Fruit fly (Drosophila melanogaster) whole organism, wandering third instar larva: ENCODE measurements around the gene Notum.

Source experiments
- CG32264 ChIP-seq: fragments of 200-800 bp; sonication (Bioruptor generic); optimal IDR thresholded peaks from 2 replicates; lab custom pipeline; 2016; ENCODE audit warnings: missing biosample characterization, missing genetic modification characterization
- CG9705 ChIP-seq: fragments of 200-800 bp; sonication (Bioruptor generic); optimal IDR thresholded peaks from 2 replicates; lab custom pipeline; 2018; ENCODE audit warnings: missing biosample characterization, mild to moderate bottlenecking, missing genetic modification characterization
- CrebA ChIP-seq: fragments of 200-800 bp; sonication (Bioruptor generic); optimal IDR thresholded peaks from 2 replicates; lab custom pipeline; 2016; ENCODE audit warnings: missing biosample characterization, mild to moderate bottlenecking, missing genetic modification characterization, borderline replicate concordance
- Dfd ChIP-seq: fragments of >200 bp; optimal IDR thresholded peaks from 2 replicates; lab custom pipeline; 2017; ENCODE audit warnings: missing biosample characterization, missing genetic modification characterization
- Dif ChIP-seq: fragments of 200-275, 200-300 bp; sonication (Bioruptor generic); optimal IDR thresholded peaks from 2 replicates; lab custom pipeline; 2018; ENCODE audit warnings: missing biosample characterization, missing genetic modification characterization; ENCODE audit not compliant: partially characterized antibody
- GATAd ChIP-seq: sonication (Bioruptor generic); optimal IDR thresholded peaks from 2 replicates; lab custom pipeline; 2016; ENCODE audit warnings: missing biosample characterization, missing genetic modification characterization
- HLH106 ChIP-seq: fragments of 200-800 bp; optimal IDR thresholded peaks from 3 replicates; lab custom pipeline; 2019; ENCODE audit warnings: missing biosample characterization, mild to moderate bottlenecking, missing genetic modification characterization, moderate library complexity
- Hnf4 ChIP-seq: fragments of 200-800 bp; sonication (Bioruptor generic); optimal IDR thresholded peaks from 2 replicates; lab custom pipeline; 2016; ENCODE audit warnings: missing biosample characterization, mild to moderate bottlenecking, missing genetic modification characterization
- Hr83 ChIP-seq: fragments of 200-300 bp; sonication (Bioruptor generic); optimal IDR thresholded peaks from 2 replicates; lab custom pipeline; 2016; ENCODE audit warnings: missing biosample characterization, mild to moderate bottlenecking, missing genetic modification characterization, moderate library complexity; ENCODE audit not compliant: poor library complexity, severe bottlenecking
- Jra ChIP-seq: sonication (Bioruptor generic); optimal IDR thresholded peaks from 2 replicates; lab custom pipeline; 2016; ENCODE audit warnings: missing biosample characterization, missing genetic modification characterization
- Mio ChIP-seq: sonication (Bioruptor generic); optimal IDR thresholded peaks from 2 replicates; lab custom pipeline; 2016; ENCODE audit warnings: missing biosample characterization, missing genetic modification characterization
- Myc ChIP-seq: fragments of >200 bp; optimal IDR thresholded peaks from 2 replicates; lab custom pipeline; 2017
- OdsH ChIP-seq: fragments of 200-800 bp; sonication (Bioruptor generic); optimal IDR thresholded peaks from 2 replicates; lab custom pipeline; 2016; ENCODE audit warnings: missing biosample characterization, mild to moderate bottlenecking, missing genetic modification characterization
- Rel ChIP-seq, 2 experiments: fragments of 200-800 bp; sonication (Bioruptor generic) in 1 of 2; optimal IDR thresholded peaks; 2 replicates in 1 of 2; 3 replicates in 1 of 2; lab custom pipeline; 2016 to 2019; ENCODE audit warnings: mild to moderate bottlenecking in 2 of 2, missing biosample characterization in 2 of 2, missing genetic modification characterization in 2 of 2, moderate library complexity in 1 of 2
- Sp1 ChIP-seq: fragments of 200-800 bp; sonication (Bioruptor generic); optimal IDR thresholded peaks from 3 replicates; lab custom pipeline; 2019; ENCODE audit warnings: missing biosample characterization, mild to moderate bottlenecking, missing genetic modification characterization, moderate library complexity
- Vsx2 ChIP-seq: fragments of 200-300, 225-300 bp; sonication (Bioruptor generic); optimal IDR thresholded peaks from 2 replicates; lab custom pipeline; 2018; ENCODE audit warnings: missing biosample characterization, missing genetic modification characterization; ENCODE audit not compliant: partially characterized antibody
- br ChIP-seq: fragments of 200-800 bp; sonication (Bioruptor generic); optimal IDR thresholded peaks from 2 replicates; lab custom pipeline; 2016; ENCODE audit warnings: missing biosample characterization, missing genetic modification characterization
- brk ChIP-seq: fragments of 200-800 bp; sonication (Bioruptor generic); optimal IDR thresholded peaks from 2 replicates; lab custom pipeline; 2016; ENCODE audit warnings: missing biosample characterization, mild to moderate bottlenecking, missing genetic modification characterization
- dl ChIP-seq, 2 experiments: fragments of 175-275, 200-275 bp in 1 of 2; fragments of 200-275 bp in 1 of 2; sonication (Bioruptor generic); optimal IDR thresholded peaks; lab custom pipeline; 2018; ENCODE audit warnings: mild to moderate bottlenecking in 2 of 2, missing biosample characterization in 2 of 2, missing genetic modification characterization in 2 of 2, moderate library complexity in 2 of 2; ENCODE audit not compliant: partially characterized antibody in 2 of 2, insufficient read depth in 1 of 2
- dmrt93B ChIP-seq: fragments of 200-800 bp; sonication (Bioruptor generic); optimal IDR thresholded peaks from 2 replicates; lab custom pipeline; 2018; ENCODE audit warnings: missing biosample characterization, mild to moderate bottlenecking, missing genetic modification characterization
- dsf ChIP-seq: sonication (Bioruptor generic); optimal IDR thresholded peaks from 2 replicates; lab custom pipeline; 2016; ENCODE audit warnings: missing biosample characterization, missing genetic modification characterization, borderline replicate concordance
- ey ChIP-seq: fragments of 200-800 bp; sonication (Bioruptor generic); optimal IDR thresholded peaks from 2 replicates; lab custom pipeline; 2016; ENCODE audit warnings: missing biosample characterization, missing genetic modification characterization
- foxo ChIP-seq, 2 experiments: fragments of 200-800 bp; sonication (Bioruptor generic); optimal IDR thresholded peaks; 2 replicates in 1 of 2; 3 replicates in 1 of 2; lab custom pipeline; 2016 to 2017; ENCODE audit warnings: missing biosample characterization in 2 of 2, missing genetic modification characterization in 2 of 2
- fru ChIP-seq: fragments of 200-800 bp; sonication (Bioruptor generic); optimal IDR thresholded peaks from 3 replicates; lab custom pipeline; 2016; ENCODE audit warnings: missing biosample characterization, mild to moderate bottlenecking, missing genetic modification characterization
- h ChIP-seq: fragments of 200-800 bp; sonication (Bioruptor generic); optimal IDR thresholded peaks from 3 replicates; lab custom pipeline; 2016; ENCODE audit warnings: missing biosample characterization, mild to moderate bottlenecking, missing genetic modification characterization
- jim ChIP-seq: fragments of 175-275, 200-325 bp; sonication (Bioruptor generic); optimal IDR thresholded peaks from 2 replicates; lab custom pipeline; 2016; ENCODE audit warnings: missing biosample characterization, mild to moderate bottlenecking, missing genetic modification characterization
- lola ChIP-seq: fragments of >200 bp; optimal IDR thresholded peaks from 2 replicates; lab custom pipeline; 2017; ENCODE audit warnings: missing biosample characterization, missing genetic modification characterization
- pan ChIP-seq: fragments of >200 bp; optimal IDR thresholded peaks from 2 replicates; lab custom pipeline; 2017
- psq ChIP-seq: fragments of 200-800 bp; sonication (Bioruptor generic); optimal IDR thresholded peaks from 3 replicates; lab custom pipeline; 2017; ENCODE audit warnings: missing biosample characterization, mild to moderate bottlenecking, missing genetic modification characterization, moderate library complexity
- rgr ChIP-seq: fragments of 200-800 bp; sonication (Bioruptor generic); optimal IDR thresholded peaks from 3 replicates; lab custom pipeline; 2016; ENCODE audit warnings: missing biosample characterization, mild to moderate bottlenecking, missing genetic modification characterization
- sage ChIP-seq: fragments of 200-800 bp; sonication (Bioruptor generic); optimal IDR thresholded peaks from 2 replicates; lab custom pipeline; 2016; ENCODE audit warnings: missing biosample characterization, mild to moderate bottlenecking, missing genetic modification characterization
- sv ChIP-seq: fragments of 200-800 bp; sonication (Bioruptor generic); optimal IDR thresholded peaks from 3 replicates; lab custom pipeline; 2016; ENCODE audit warnings: missing biosample characterization, missing genetic modification characterization
- tai ChIP-seq: sonication (Bioruptor generic); optimal IDR thresholded peaks from 2 replicates; lab custom pipeline; 2016; ENCODE audit warnings: missing biosample characterization, missing genetic modification characterization
- usp ChIP-seq: fragments of >200 bp; optimal IDR thresholded peaks from 2 replicates; lab custom pipeline; 2017; ENCODE audit warnings: missing biosample characterization, missing genetic modification characterization
- woc ChIP-seq: sonication (Bioruptor generic); optimal IDR thresholded peaks from 2 replicates; lab custom pipeline; 2016; ENCODE audit warnings: missing biosample characterization, mild to moderate bottlenecking, missing genetic modification characterization

The Notum gene

dm6 chr3L:16023020-16023648, at the start of gene Notum:
Notum (plus strand) TSS chr3L:16023480.
- TF ChIP-seq Hnf4 (GFP tag; lab: Kevin White, UChicago) (no peak), psq (GFP tag; lab: Kevin White, UChicago) (peak; percentile 32)

dm6 chr3L:15974166-15974565, 49.1 kb upstream of the Notum start:
- TF ChIP-seq HLH106 (tag; lab: Kevin White, UChicago) (no peak), GATAd (GFP tag; lab: Kevin White, UChicago) (no peak), rgr (GFP tag; lab: Kevin White, UChicago) (no peak), sage (GFP tag; lab: Kevin White, UChicago) (no peak), ey (GFP tag; lab: Kevin White, UChicago) (no peak), CrebA (GFP tag; lab: Kevin White, UChicago) (no peak), jim (GFP tag; lab: Kevin White, UChicago) (no peak), sv (GFP tag; lab: Kevin White, UChicago) (no peak)

dm6 chr3L:15975068-15975467, 48.2 kb upstream of the Notum start, which contains the start of gene CG17026:
CG17026 (plus strand) TSS chr3L:15975368.
- TF ChIP-seq h (GFP tag; lab: Kevin White, UChicago) (no peak), Hr83 (GFP tag; lab: Kevin White, UChicago) (no peak), GATAd (GFP tag; lab: Kevin White, UChicago) (no peak), ey (GFP tag; lab: Kevin White, UChicago) (no peak), CG32264 (GFP tag; lab: Kevin White, UChicago) (no peak), Mio (GFP tag; lab: Kevin White, UChicago) (no peak), foxo (GFP tag; optimal IDR thresholded peaks at IDR 0.05; lab: Kevin White, UChicago) (no peak), brk (GFP tag; lab: Kevin White, UChicago) (no peak), CG9705 (no peak), dmrt93B (GFP tag; lab: Kevin White, UChicago) (no peak), dl (GFP tag; optimal IDR thresholded peaks at IDR 0.05; lab: Kevin White, UChicago; ENCODE audit: insufficient read depth in 1 of 2, partially characterized antibody in 2 of 2) (no peak)

dm6 chr3L:15976758-15977157, 46.5 kb upstream of the Notum start, which contains the start of gene CG17029:
CG17029 (plus strand) TSS chr3L:15976870.
- TF ChIP-seq Dfd (GFP tag; lab: Kevin White, UChicago) = no peak
- no peak for TF ChIP-seq Mio (GFP tag; lab: Kevin White, UChicago)
- TF ChIP-seq Vsx2 (GFP tag; lab: Kevin White, UChicago) = no peak
- no peak for TF ChIP-seq fru (GFP tag; lab: Kevin White, UChicago)
- TF ChIP-seq CG32264 (GFP tag; lab: Kevin White, UChicago) = no peak
- TF ChIP-seq dsf (GFP tag; lab: Kevin White, UChicago) = no peak
- no peak for TF ChIP-seq sage (GFP tag; lab: Kevin White, UChicago)
- TF ChIP-seq brk (GFP tag; lab: Kevin White, UChicago) = no peak
- no peak for TF ChIP-seq rgr (GFP tag; lab: Kevin White, UChicago)

dm6 chr3L:15977565-15977964, 45.7 kb upstream of the Notum start:
- TF ChIP-seq CG9705 (no peak), CG32264 (GFP tag; lab: Kevin White, UChicago) (no peak), Mio (GFP tag; lab: Kevin White, UChicago) (no peak), sv (GFP tag; lab: Kevin White, UChicago) (no peak), Vsx2 (GFP tag; lab: Kevin White, UChicago) (no peak), Rel (GFP tag; optimal IDR thresholded peaks at IDR 0.05; lab: Kevin White, UChicago) (no peak), Rel (tag; optimal IDR thresholded peaks at IDR 0.05; lab: Kevin White, UChicago) (peak; percentile 36), tai (no peak), lola (GFP tag; lab: Kevin White, UChicago) (no peak), usp (GFP tag; lab: Kevin White, UChicago) (no peak), pan (lab: Kevin White, UChicago) (no peak), Dif (GFP tag; lab: Kevin White, UChicago) (no peak), brk (GFP tag; lab: Kevin White, UChicago) (no peak), br (GFP tag; lab: Kevin White, UChicago) (peak; percentile 69), GATAd (GFP tag; lab: Kevin White, UChicago) (no peak), jim (GFP tag; lab: Kevin White, UChicago) (no peak), OdsH (GFP tag; lab: Kevin White, UChicago) (peak; percentile 87), fru (GFP tag; lab: Kevin White, UChicago) (peak; percentile 79), dl (GFP tag; optimal IDR thresholded peaks at IDR 0.05; lab: Kevin White, UChicago; ENCODE audit: insufficient read depth in 1 of 2, partially characterized antibody in 2 of 2) (no peak), sage (GFP tag; lab: Kevin White, UChicago) (no peak), Sp1 (GFP tag; lab: Kevin White, UChicago) (peak; percentile 70), Jra (GFP tag; lab: Kevin White, UChicago) (no peak), CrebA (GFP tag; lab: Kevin White, UChicago) (no peak), dsf (GFP tag; lab: Kevin White, UChicago) (no peak), foxo (GFP tag; optimal IDR thresholded peaks at IDR 0.05; lab: Kevin White, UChicago) (peak; percentile 15 to 86), rgr (GFP tag; lab: Kevin White, UChicago) (peak; percentile 88), ey (GFP tag; lab: Kevin White, UChicago) (peak; percentile 85), Myc (lab: Kevin White, UChicago) (no peak), Dfd (GFP tag; lab: Kevin White, UChicago) (no peak), h (GFP tag; lab: Kevin White, UChicago) (peak; percentile 93), woc (GFP tag; lab: Kevin White, UChicago) (no peak), psq (GFP tag; lab: Kevin White, UChicago) (peak; percentile 63), HLH106 (tag; lab: Kevin White, UChicago) (peak; percentile 80)
